Worm (Caenorhabditis elegans) whole organism, late embryonic: ENCODE data around the gene sup-12.

Experiments
- ama-1 ChIP-seq: fragments of 150-350 bp; optimal IDR thresholded peaks from 2 replicates; lab custom pipeline; 2014
- dve-1 ChIP-seq: sonication (generic microtip); optimal IDR thresholded peaks from 2 replicates; lab custom pipeline; 2017; ENCODE audit warnings: antibody characterized with exemption, mild to moderate bottlenecking, missing genetic modification characterization, missing compliant biosample characterization
- elt-2 ChIP-seq: sonication (generic microtip); optimal IDR thresholded peaks from 2 replicates; lab custom pipeline; 2016; ENCODE audit warnings: missing genetic modification reagents, missing genetic modification characterization, missing compliant biosample characterization
- fkh-10 ChIP-seq: fragments of 150-350 bp; optimal IDR thresholded peaks from 2 replicates; lab custom pipeline; 2014; ENCODE audit warnings: missing biosample characterization, missing genetic modification reagents, missing genetic modification characterization
- nhr-11 ChIP-seq: fragments of 150-350 bp; optimal IDR thresholded peaks from 2 replicates; lab custom pipeline; 2014; ENCODE audit warnings: missing biosample characterization, missing genetic modification characterization
- pqm-1 ChIP-seq: sonication (generic microtip); optimal IDR thresholded peaks from 2 replicates; lab custom pipeline; 2016; ENCODE audit warnings: missing genetic modification characterization, missing compliant biosample characterization
- rnt-1 ChIP-seq: sonication (generic microtip); optimal IDR thresholded peaks from 2 replicates; lab custom pipeline; 2016; ENCODE audit warnings: missing genetic modification characterization, missing compliant biosample characterization

- no peak for TF ChIP-seq nhr-11 (tag; lab: Kevin White, UChicago)
- no peak for TF ChIP-seq dve-1 (tag; lab: Kevin White, UChicago)
- no peak for TF ChIP-seq pqm-1 (tag; lab: Kevin White, UChicago)
- TF ChIP-seq elt-2, result no peak
- TF ChIP-seq rnt-1, result no peak
- TF ChIP-seq ama-1 (lab: Kevin White, UChicago), result no peak
- TF ChIP-seq fkh-10, result no peak
These were observed 12.6 kb downstream of the sup-12 start, which contains the start of gene T22B2.3 for ce11 chrX:3917013-3917412.
